Worm (Caenorhabditis elegans): ENCODE measurements around the gene Y53G8AL.4.

Gene Y53G8AL.4

ce11 chrIII:3250596-3251112 is at the start of gene Y53G8AL.4:
TSS of gene Y53G8AL.4 (minus strand) at chrIII:3250646.
- TF ChIP-seq aha-1 (tag), result peak; percentile 66
- TF ChIP-seq dmd-9 (GFP tag; IDR thresholded peaks at IDR 0.05), result no peak
- TF ChIP-seq mdt-29 (GFP tag; IDR thresholded peaks at IDR 0.05), result no peak
- no peak for TF ChIP-seq ZK546.5 (tag; optimal IDR thresholded peaks at IDR 0.05)
- no peak for TF ChIP-seq egl-43 (GFP tag; IDR thresholded peaks at IDR 0.05)
- no peak for TF ChIP-seq zfp-3 (GFP tag; conservative IDR thresholded peaks at IDR 0.05)
- TF ChIP-seq ctbp-1 (GFP tag; IDR thresholded peaks at IDR 0.05), result no peak

ce11 chrIII:3297151-3297550 is 46.7 kb upstream of the Y53G8AL.4 start, which contains the start of gene Y53G8AR.5:
TSS of gene Y53G8AR.5 (plus strand) at chrIII:3297451.
- TF ChIP-seq ZK337.2 (GFP tag; IDR thresholded peaks at IDR 0.05) (no peak), aha-1 (tag) (peak; percentile 42)

- TF ChIP-seq Y5F2A.4 (GFP tag; optimal IDR thresholded peaks at IDR 0.05) (no peak), aha-1 (tag) (peak; percentile 29), lsy-2 (tag; optimal IDR thresholded peaks at IDR 0.05) (peak in 1 of 2 experiments; percentile 51), mes-2 (tag; optimal IDR thresholded peaks at IDR 0.05; ENCODE audit: poor library complexity, severe bottlenecking) (peak; percentile 60)
Observed at ce11 chrIII:3294283-3294793, 43.9 kb upstream of the Y53G8AL.4 start, which contains the start of the genes Y53G8AR.8 and Y53G8AR.6. TSS of gene Y53G8AR.8 (minus strand) at chrIII:3294330. TSS of gene Y53G8AR.6 (plus strand) at chrIII:3294743.

ce11 chrIII:3281860-3282358 is 31.5 kb upstream of the Y53G8AL.4 start, which contains the start of gene mfsd-8:
TSS of gene mfsd-8 (plus strand) at chrIII:3282308.
- peak; percentile 36 for TF ChIP-seq aha-1 (tag)
- peak; percentile 51 for TF ChIP-seq dve-1 (tag; optimal IDR thresholded peaks at IDR 0.05; ENCODE audit: insufficient read depth)
- peak; percentile 88 for TF ChIP-seq dmd-6 (GFP tag; IDR thresholded peaks at IDR 0.05)
- TF ChIP-seq nhr-28 (tag; optimal IDR thresholded peaks at IDR 0.05), result peak; percentile 46
- peak; percentile 88 for TF ChIP-seq nhr-41 (GFP tag; IDR thresholded peaks at IDR 0.05)
- TF ChIP-seq mes-2 (tag; optimal IDR thresholded peaks at IDR 0.05; ENCODE audit: poor library complexity, severe bottlenecking), result no peak
- peak; percentile 72 for TF ChIP-seq lin-1 (GFP tag; IDR thresholded peaks at IDR 0.05)
- no peak for TF ChIP-seq lin-29 (GFP tag; IDR thresholded peaks at IDR 0.05)
- TF ChIP-seq dmd-9 (GFP tag; IDR thresholded peaks at IDR 0.05), result no peak
- TF ChIP-seq nhr-25 (tag; optimal IDR thresholded peaks at IDR 0.05; ENCODE audit: borderline replicate concordance, insufficient read depth), result no peak
- TF ChIP-seq Y5F2A.4 (GFP tag; optimal IDR thresholded peaks at IDR 0.05), result no peak
- TF ChIP-seq pqm-1 (tag; optimal IDR thresholded peaks at IDR 0.05), result peak; percentile 81

ce11 chrIII:3279304-3279703 is 28.9 kb upstream of the Y53G8AL.4 start:
- TF ChIP-seq dpl-1 (GFP tag; optimal IDR thresholded peaks at IDR 0.05) (peak; percentile 59), nhr-76 (tag; optimal IDR thresholded peaks at IDR 0.05) (peak; percentile 29), arid-1 (GFP tag; conservative IDR thresholded peaks at IDR 0.05) (no peak), mes-2 (tag; optimal IDR thresholded peaks at IDR 0.05; ENCODE audit: poor library complexity, severe bottlenecking) (peak; percentile 48), nhr-77 (tag; optimal IDR thresholded peaks at IDR 0.05) (peak; percentile 42), egl-27 (tag; optimal IDR thresholded peaks at IDR 0.05) (no peak), attf-4 (tag; optimal IDR thresholded peaks at IDR 0.05) (no peak), unc-62 (GFP tag; optimal IDR thresholded peaks at IDR 0.05 in 1 of 2) (peak in 1 of 2 experiments; percentile 89), unc-62 (tag; optimal IDR thresholded peaks at IDR 0.05) (no peak), tag-97 (GFP tag; IDR thresholded peaks at IDR 0.05) (no peak), zfp-3 (GFP tag; conservative IDR thresholded peaks at IDR 0.05) (no peak), hlh-11 (tag; optimal IDR thresholded peaks at IDR 0.05) (peak; percentile 75), T26A8.4 (GFP tag; IDR thresholded peaks at IDR 0.05) (peak; percentile 65; the same call in 1 of the 2 replicates), F37D6.2 (tag; optimal IDR thresholded peaks at IDR 0.05) (no peak), D1046.2 (GFP tag; IDR thresholded peaks at IDR 0.05) (no peak), lsy-2 (tag; optimal IDR thresholded peaks at IDR 0.05) (peak; percentile 30 to 89), ces-1 (GFP tag; optimal IDR thresholded peaks at IDR 0.05) (no peak), lin-29 (GFP tag; IDR thresholded peaks at IDR 0.05) (0 out of 2 replicates have a peak, but pooled peaks have one; percentile 23), nhr-28 (tag; optimal IDR thresholded peaks at IDR 0.05) (peak; percentile 60), dmd-8 (GFP tag; IDR thresholded peaks at IDR 0.05) (no peak), ZK337.2 (GFP tag; IDR thresholded peaks at IDR 0.05) (no peak), pqm-1 (tag; optimal IDR thresholded peaks at IDR 0.05) (no peak), fos-1 (tag; optimal IDR thresholded peaks at IDR 0.05) (no peak), ceh-28 (tag; optimal IDR thresholded peaks at IDR 0.05) (no peak), aha-1 (tag) (peak; percentile 96), dve-1 (tag; optimal IDR thresholded peaks at IDR 0.05; ENCODE audit: insufficient read depth) (peak; percentile 91), nhr-48 (tag; optimal IDR thresholded peaks at IDR 0.05) (peak; percentile 31), nhr-11 (tag; optimal IDR thresholded peaks at IDR 0.05) (peak; percentile 10), jun-1 (tag; optimal IDR thresholded peaks at IDR 0.05) (peak; percentile 27), nhr-25 (tag; optimal IDR thresholded peaks at IDR 0.05; ENCODE audit: borderline replicate concordance, insufficient read depth) (peak; percentile 9)
